Fruit fly (Drosophila melanogaster) whole organism, adult: ENCODE data around the gene Nmdar2.

Experiments used
- CG12768 ChIP-seq: fragments of 200-800 bp; sonication (Bioruptor generic); optimal IDR thresholded peaks from 2 replicates; lab custom pipeline; 2017; ENCODE audit warnings: missing biosample characterization, missing genetic modification characterization, mild to moderate bottlenecking, moderate library complexity, missing genetic modification reagents
- CG1620 ChIP-seq: fragments of 200-800 bp; sonication (Bioruptor generic); optimal IDR thresholded peaks from 2 replicates; lab custom pipeline; 2016; ENCODE audit warnings: missing biosample characterization, missing genetic modification characterization
- CG33017 ChIP-seq: fragments of 200-800 bp; sonication (Bioruptor generic); optimal IDR thresholded peaks from 2 replicates; lab custom pipeline; 2018; ENCODE audit warnings: missing biosample characterization, mild to moderate bottlenecking, missing genetic modification characterization, moderate library complexity
- CG7101 ChIP-seq: fragments of 200-800 bp; sonication (Bioruptor generic); optimal IDR thresholded peaks from 2 replicates; lab custom pipeline; 2018; ENCODE audit warnings: missing biosample characterization, mild to moderate bottlenecking, missing genetic modification characterization, moderate library complexity
- Clk ChIP-seq: fragments of 200-800 bp; sonication (Bioruptor generic); optimal IDR thresholded peaks from 2 replicates; lab custom pipeline; 2017; ENCODE audit warnings: missing biosample characterization, missing genetic modification characterization
- Crg-1 ChIP-seq: fragments of 200-800 bp; sonication (Bioruptor generic); optimal IDR thresholded peaks from 2 replicates; lab custom pipeline; 2016; ENCODE audit warnings: missing biosample characterization, missing genetic modification characterization
- kay ChIP-seq: fragments of 200-800 bp; sonication (Bioruptor generic); peaks from one replicate; lab custom pipeline; 2016; ENCODE audit warnings: missing biosample characterization, missing genetic modification characterization, borderline replicate concordance
- ovo ChIP-seq: fragments of 200-800 bp; sonication (Bioruptor generic); optimal IDR thresholded peaks from 2 replicates; lab custom pipeline; 2016; ENCODE audit warnings: missing biosample characterization, missing genetic modification characterization
- pad ChIP-seq: fragments of 200-800 bp; sonication (Bioruptor generic); optimal IDR thresholded peaks from 3 replicates; lab custom pipeline; 2017; ENCODE audit warnings: missing biosample characterization, missing genetic modification characterization, mild to moderate bottlenecking, moderate library complexity, missing genetic modification reagents
- tj ChIP-seq: fragments of 200-800 bp; sonication (Bioruptor generic); optimal IDR thresholded peaks from 3 replicates; lab custom pipeline; 2017; ENCODE audit warnings: missing biosample characterization, mild to moderate bottlenecking, missing genetic modification characterization, moderate library complexity

DNA sequence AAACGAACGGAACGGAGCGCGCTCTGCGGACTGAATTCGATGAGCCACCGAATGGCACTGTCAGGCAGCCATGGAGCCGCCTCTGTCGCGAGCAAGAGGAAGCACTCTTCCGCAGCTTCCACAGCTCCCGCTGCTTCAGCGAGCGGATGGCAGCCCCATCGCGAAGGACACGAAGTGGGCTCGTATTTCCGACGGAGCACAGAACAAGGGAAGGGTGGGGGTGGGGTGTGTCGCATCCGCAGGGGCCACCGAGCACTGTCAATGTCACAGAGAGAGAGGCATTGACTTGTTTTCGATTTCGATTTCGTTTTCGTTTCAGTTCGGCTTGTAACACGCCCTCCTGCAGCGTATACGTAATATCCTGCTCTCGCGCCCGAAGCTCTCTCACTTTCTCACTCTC lies at the start of gene Nmdar2:
- TF ChIP-seq CG7101 (no peak), kay (GFP tag; lab: Kevin White, UChicago) (no peak), ovo (no peak), Clk (GFP tag; lab: Kevin White, UChicago) (no peak), tj (GFP tag; lab: Kevin White, UChicago) (no peak), CG1620 (no peak), pad (GFP tag; lab: Kevin White, UChicago) (no peak), CG12768 (no peak), Crg-1 (GFP tag; lab: Kevin White, UChicago) (no peak), CG33017 (tag; lab: Kevin White, UChicago) (no peak)
